Worm (Caenorhabditis elegans) whole organism, L3 larva: Measurements from ENCODE around the gene F10C1.9.

ENCODE experiments used
- aly-2 ChIP-seq: fragments of 150-350 bp; optimal IDR thresholded peaks from 2 replicates; lab custom pipeline; 2014; ENCODE audit warnings: missing biosample characterization, missing genetic modification characterization
- ama-1 ChIP-seq: fragments of 150-350 bp; optimal IDR thresholded peaks from 2 replicates; lab custom pipeline; 2018
- ceh-28 ChIP-seq: fragments of 150-350 bp; optimal IDR thresholded peaks from 2 replicates; lab custom pipeline; 2014; ENCODE audit warnings: missing biosample characterization, missing genetic modification reagents, missing genetic modification characterization
- ceh-82 ChIP-seq: fragments of 150-350 bp; optimal IDR thresholded peaks from 2 replicates; lab custom pipeline; 2014; ENCODE audit warnings: missing biosample characterization, missing genetic modification characterization
- ceh-9 ChIP-seq: sonication (generic microtip); optimal IDR thresholded peaks from 2 replicates; lab custom pipeline; 2018; ENCODE audit warnings: missing biosample characterization, missing genetic modification characterization
- daf-12 ChIP-seq: fragments of 150-350 bp; optimal IDR thresholded peaks from 2 replicates; lab custom pipeline; 2014; ENCODE audit warnings: missing biosample characterization, missing genetic modification reagents, missing genetic modification characterization
- egl-27 ChIP-seq: sonication (generic microtip); optimal IDR thresholded peaks from 4 replicates; lab custom pipeline; 2017; ENCODE audit warnings: missing biosample characterization, missing genetic modification reagents, missing genetic modification characterization
- egl-5 ChIP-seq: fragments of 150-350 bp; optimal IDR thresholded peaks from 2 replicates; lab custom pipeline; 2017; ENCODE audit warnings: missing biosample characterization, missing genetic modification reagents, missing genetic modification characterization, inconsistent platforms
- elt-2 ChIP-seq: sonication (generic microtip); optimal IDR thresholded peaks from 2 replicates; lab custom pipeline; 2016; ENCODE audit warnings: missing genetic modification reagents, mild to moderate bottlenecking, missing genetic modification characterization, missing compliant biosample characterization
- elt-3 ChIP-seq, 3 experiments: fragments of 150-350 bp in 1 of 3; sonication (generic microtip) in 2 of 3; optimal IDR thresholded peaks; 2 replicates in 2 of 3; 4 replicates in 1 of 3; lab custom pipeline; 2014 to 2017; ENCODE audit warnings: missing biosample characterization in 3 of 3, missing genetic modification characterization in 3 of 3
- fkh-10 ChIP-seq: sonication (generic microtip); optimal IDR thresholded peaks from 2 replicates; lab custom pipeline; 2017; ENCODE audit warnings: missing biosample characterization, missing genetic modification reagents, missing genetic modification characterization
- fkh-2 ChIP-seq: fragments of 150-350 bp; optimal IDR thresholded peaks from 2 replicates; lab custom pipeline; 2014; ENCODE audit warnings: missing biosample characterization, missing genetic modification reagents, missing genetic modification characterization
- fos-1 ChIP-seq: fragments of 150-350 bp; optimal IDR thresholded peaks from 2 replicates; lab custom pipeline; 2014; ENCODE audit warnings: missing biosample characterization, missing genetic modification characterization
- jun-1 ChIP-seq: fragments of 150-350 bp; optimal IDR thresholded peaks from 2 replicates; lab custom pipeline; 2014; ENCODE audit warnings: missing biosample characterization, missing genetic modification reagents, missing genetic modification characterization
- mdl-1 ChIP-seq: fragments of 150-350 bp; optimal IDR thresholded peaks from 2 replicates; lab custom pipeline; 2014; ENCODE audit warnings: missing biosample characterization, missing genetic modification characterization
- mml-1 ChIP-seq: fragments of 150-350 bp; sonication (generic microtip); optimal IDR thresholded peaks from 3 replicates; lab custom pipeline; 2014; ENCODE audit warnings: missing biosample characterization, missing genetic modification characterization
- nfya-1 ChIP-seq: sonication (generic microtip); optimal IDR thresholded peaks from 2 replicates; lab custom pipeline; 2017; ENCODE audit warnings: missing genetic modification characterization, mild to moderate bottlenecking, missing compliant biosample characterization, antibody characterized with exemption, moderate library complexity; ENCODE audit not compliant: insufficient read depth
- nhr-11 ChIP-seq: fragments of 150-350 bp; optimal IDR thresholded peaks from 2 replicates; lab custom pipeline; 2014; ENCODE audit warnings: missing biosample characterization, missing genetic modification characterization
- nhr-12 ChIP-seq: fragments of 150-350 bp; optimal IDR thresholded peaks from 2 replicates; lab custom pipeline; 2014; ENCODE audit warnings: missing biosample characterization, missing genetic modification characterization
- nhr-23 ChIP-seq: fragments of 150-350 bp; optimal IDR thresholded peaks from 2 replicates; lab custom pipeline; 2014; ENCODE audit warnings: missing biosample characterization, missing genetic modification reagents, missing genetic modification characterization
- nhr-28 ChIP-seq: fragments of 150-350 bp; optimal IDR thresholded peaks from 2 replicates; lab custom pipeline; 2014; ENCODE audit warnings: missing biosample characterization, missing genetic modification characterization
- nhr-43 ChIP-seq: sonication (generic microtip); optimal IDR thresholded peaks from 2 replicates; lab custom pipeline; 2016; ENCODE audit warnings: mild to moderate bottlenecking, missing genetic modification characterization, missing compliant biosample characterization; ENCODE audit not compliant: poor library complexity, severe bottlenecking
- nhr-67 ChIP-seq: fragments of 150-350 bp; optimal IDR thresholded peaks from 2 replicates; lab custom pipeline; 2014; ENCODE audit warnings: missing biosample characterization, missing genetic modification characterization
- pha-4 ChIP-seq: fragments of 150-350 bp; optimal IDR thresholded peaks from 2 replicates; lab custom pipeline; 2014; ENCODE audit warnings: missing biosample characterization, missing genetic modification reagents, missing genetic modification characterization
- pqm-1 ChIP-seq: fragments of 150-350 bp; optimal IDR thresholded peaks from 2 replicates; lab custom pipeline; 2017; ENCODE audit warnings: missing biosample characterization, missing genetic modification characterization, inconsistent platforms
- skn-1 ChIP-seq: fragments of 150-350 bp; optimal IDR thresholded peaks from 2 replicates; lab custom pipeline; 2014; ENCODE audit warnings: missing biosample characterization, missing genetic modification characterization
- unc-39 ChIP-seq: sonication (generic microtip); optimal IDR thresholded peaks from 4 replicates; lab custom pipeline; 2017; ENCODE audit warnings: missing biosample characterization, missing genetic modification characterization
- unc-62 ChIP-seq: fragments of 150-350 bp; sonication (generic microtip); optimal IDR thresholded peaks from 4 replicates; lab custom pipeline; 2014; ENCODE audit warnings: missing biosample characterization, missing genetic modification reagents, missing genetic modification characterization
- zag-1 ChIP-seq: fragments of 150-350 bp; optimal IDR thresholded peaks from 2 replicates; lab custom pipeline; 2014; ENCODE audit warnings: missing biosample characterization, missing genetic modification characterization
- ztf-11 ChIP-seq: fragments of 150-350 bp; optimal IDR thresholded peaks from 2 replicates; lab custom pipeline; 2014; ENCODE audit warnings: missing biosample characterization, missing genetic modification characterization
- ztf-4 ChIP-seq: fragments of 150-350 bp; optimal IDR thresholded peaks from 2 replicates; lab custom pipeline; 2014; ENCODE audit warnings: missing biosample characterization, missing genetic modification characterization

Gene F10C1.9

DNA sequence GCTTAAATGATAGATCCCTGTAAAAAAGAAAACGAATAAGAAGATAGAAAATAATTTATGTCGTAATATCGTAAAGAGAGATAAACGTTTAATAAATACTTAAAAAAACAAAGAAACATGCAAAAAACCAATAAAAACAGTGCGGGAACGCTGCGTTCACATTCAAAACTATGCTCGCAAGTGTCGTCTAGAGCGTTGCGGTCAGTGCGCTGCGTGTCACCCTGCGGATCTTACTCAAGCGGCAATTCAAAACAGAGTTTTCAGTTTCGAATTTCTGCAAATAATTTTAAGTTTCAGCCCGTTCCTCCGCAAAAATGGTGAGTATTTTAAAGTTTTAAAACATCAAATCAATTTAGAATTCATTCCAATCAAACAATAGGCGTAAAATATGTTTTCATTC lies 30.3 kb downstream of the F10C1.9 start, which contains the start of the genes tiar-1 and lelo-4 (continued):
- no peak for TF ChIP-seq ztf-4
- no peak for TF ChIP-seq aly-2 (tag; lab: Kevin White, UChicago)
- no peak for TF ChIP-seq mml-1
- peak; percentile 26 for TF ChIP-seq nhr-43 (tag; lab: Kevin White, UChicago)
- TF ChIP-seq elt-3 (tag; optimal IDR thresholded peaks at IDR 0.05; lab: Kevin White, UChicago): no peak
- TF ChIP-seq unc-62 (GFP tag; lab: Kevin White, UChicago): no peak
- no peak for TF ChIP-seq nhr-28
- TF ChIP-seq nhr-67 (tag; lab: Kevin White, UChicago): no peak

DNA sequence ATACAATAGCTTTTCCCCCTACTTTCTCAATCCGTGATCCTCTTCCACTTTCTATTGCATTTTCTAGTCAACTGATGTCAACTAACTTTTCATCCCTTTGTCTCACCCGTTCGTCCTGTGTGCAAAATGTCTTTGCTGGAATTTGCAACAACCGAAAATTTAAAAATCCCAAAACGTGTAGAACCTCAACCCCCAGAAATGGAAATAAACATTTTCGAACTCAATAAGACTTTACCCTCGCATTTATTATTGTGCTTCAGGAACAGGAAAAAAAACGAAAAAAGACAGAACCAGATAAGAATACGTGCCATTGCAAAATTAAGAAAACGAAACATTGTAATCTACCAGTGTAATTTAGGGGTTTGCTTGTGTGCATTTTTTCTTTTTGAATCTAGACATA lies 33.0 kb downstream of the F10C1.9 start:
- TF ChIP-seq ztf-4 (peak; percentile 44), ama-1 (lab: Kevin White, UChicago) (peak; percentile 33), jun-1 (tag; lab: Kevin White, UChicago) (no peak), pqm-1 (tag; lab: Kevin White, UChicago) (no peak), elt-2 (peak; percentile 22), unc-39 (tag; lab: Kevin White, UChicago) (no peak)

DNA sequence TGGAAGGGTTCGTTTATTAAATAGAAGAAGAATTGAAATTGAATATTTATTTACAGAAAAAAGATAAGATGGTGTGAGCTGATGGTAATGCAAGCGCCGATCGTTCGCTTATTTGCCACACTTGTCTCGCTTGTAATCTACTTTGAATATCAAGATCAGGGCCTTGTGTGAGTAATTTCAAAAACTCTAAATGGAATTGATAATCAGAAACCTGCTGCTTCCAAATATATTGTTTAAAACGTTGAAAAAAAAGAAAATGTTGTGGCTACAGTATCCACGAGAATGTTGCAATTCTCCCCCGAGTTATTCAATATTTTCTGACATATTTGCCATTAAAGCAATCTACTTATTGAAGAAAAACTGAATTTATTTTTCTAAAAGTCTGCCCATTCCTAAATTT lies 34.2 kb downstream of the F10C1.9 start:
- no peak for TF ChIP-seq egl-27
- TF ChIP-seq elt-3 (tag; optimal IDR thresholded peaks at IDR 0.05; lab: Kevin White, UChicago): no peak
- TF ChIP-seq fos-1: no peak
- no peak for TF ChIP-seq unc-62 (GFP tag; lab: Kevin White, UChicago)
- TF ChIP-seq zag-1 (tag; lab: Kevin White, UChicago): no peak
- no peak for TF ChIP-seq nhr-11
- TF ChIP-seq egl-5 (tag; lab: Kevin White, UChicago): no peak
- TF ChIP-seq ceh-82: no peak
- TF ChIP-seq fkh-2 (tag; lab: Kevin White, UChicago): no peak
- no peak for TF ChIP-seq elt-2
- TF ChIP-seq nhr-23 (tag; lab: Kevin White, UChicago): no peak
- TF ChIP-seq nhr-12: no peak
- TF ChIP-seq daf-12 (tag; lab: Kevin White, UChicago): no peak
- no peak for TF ChIP-seq fkh-10 (GFP tag; lab: Kevin White, UChicago)
- TF ChIP-seq nhr-67 (tag; lab: Kevin White, UChicago): no peak
- TF ChIP-seq nhr-43 (tag; lab: Kevin White, UChicago): no peak
- TF ChIP-seq ceh-9: no peak
- TF ChIP-seq skn-1 (tag; lab: Kevin White, UChicago): no peak
- no peak for TF ChIP-seq mdl-1 (tag; lab: Kevin White, UChicago)
- TF ChIP-seq ama-1 (lab: Kevin White, UChicago): no peak

DNA sequence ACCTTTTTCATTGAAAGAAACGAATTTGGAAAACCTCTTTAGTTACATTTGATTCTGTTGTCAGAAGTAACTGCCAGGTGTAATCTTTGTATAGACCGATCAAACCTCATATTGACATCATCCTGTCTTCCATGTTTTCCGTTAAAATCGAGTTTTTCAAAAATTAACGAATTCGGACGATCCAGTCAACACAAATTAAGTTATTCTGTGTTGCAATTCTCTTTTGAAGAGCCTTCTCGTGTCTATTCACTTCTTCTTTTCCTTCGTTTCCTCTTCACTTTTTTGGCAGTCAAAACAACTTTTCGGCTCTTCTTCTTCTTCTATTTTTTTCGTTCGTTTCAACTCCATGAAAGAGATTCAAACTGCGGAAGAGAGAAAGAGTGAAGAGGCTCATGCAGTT lies 36.9 kb downstream of the F10C1.9 start:
- TF ChIP-seq ceh-28 (tag; lab: Kevin White, UChicago) (no peak), nfya-1 (tag; lab: Kevin White, UChicago) (peak; percentile 18), fkh-10 (GFP tag; lab: Kevin White, UChicago) (peak; percentile 95)
- TF ChIP-seq, all 47 proteins: peak for 2

DNA sequence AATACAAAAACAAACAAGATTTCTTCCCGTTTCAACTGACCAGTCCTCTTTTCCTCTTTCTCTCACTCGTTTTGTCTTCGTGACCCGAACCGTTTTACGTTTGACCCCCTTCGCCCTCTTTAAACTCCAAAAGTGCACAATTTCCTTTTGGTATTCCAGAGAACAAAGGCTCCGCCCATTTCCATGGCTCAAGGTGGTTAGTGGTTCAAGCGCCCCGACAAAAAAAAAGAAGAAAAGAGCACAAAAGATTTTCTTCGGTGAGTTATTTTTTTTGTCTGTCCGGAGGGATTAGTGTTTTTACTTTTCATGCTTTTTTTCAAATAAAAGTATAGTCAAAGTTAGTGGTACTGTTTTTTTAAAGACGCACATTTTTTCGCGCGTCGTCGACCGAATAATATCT lies 37.6 kb downstream of the F10C1.9 start, which contains the start of gene osta-2:
Gene osta-2 (plus strand): TSS at position 160 of the 400 bp plus-strand sequence.
- no peak for TF ChIP-seq nhr-43 (tag; lab: Kevin White, UChicago)
- peak; percentile 6 for TF ChIP-seq egl-5 (tag; lab: Kevin White, UChicago)
- TF ChIP-seq pha-4: peak; percentile 25
- peak; percentile 41 for TF ChIP-seq nfya-1 (tag; lab: Kevin White, UChicago)

DNA sequence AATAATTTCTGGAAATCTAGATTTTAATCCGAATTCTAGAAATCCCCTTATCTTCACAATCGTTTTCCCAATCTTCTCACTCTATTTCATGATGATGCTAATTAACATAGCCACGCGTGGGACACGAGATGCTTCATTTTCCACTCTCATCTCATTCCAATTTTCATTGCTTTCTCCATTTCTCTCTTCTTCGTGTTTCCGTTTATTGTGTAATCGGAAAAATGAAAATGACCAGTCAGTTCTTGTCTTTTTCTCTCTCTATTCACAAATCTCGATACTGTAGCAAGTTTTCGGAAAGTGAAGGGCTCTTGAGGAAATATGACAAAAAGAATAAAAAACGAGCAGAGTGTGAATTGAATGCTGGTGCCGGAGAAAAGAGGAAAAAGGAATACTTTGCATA lies 40.6 kb downstream of the F10C1.9 start:
- TF ChIP-seq ztf-11 (tag; lab: Kevin White, UChicago) (no peak), egl-5 (tag; lab: Kevin White, UChicago) (peak; percentile 6)
- TF ChIP-seq, all 47 proteins: peak for 1
